Worm (Caenorhabditis elegans): Measurements from ENCODE around the gene cup-14.

- TF ChIP-seq mdl-1 (tag; optimal IDR thresholded peaks at IDR 0.05) (no peak), lsy-2 (tag; optimal IDR thresholded peaks at IDR 0.05) (no peak)
Observed at ce11 chrII:13833505-13833904, 38.5 kb downstream of the cup-14 start, which contains the start of gene F08G2.5.

All from whole organism, L4 larva.